Worm (Caenorhabditis elegans) whole organism, late embryonic: ENCODE results near the gene lim-6.

Experiments
- C38D4.7 ChIP-seq: fragments of 200-800 bp; sonication (Bioruptor generic); optimal IDR thresholded peaks from 2 replicates; lab custom pipeline; 2018; ENCODE audit warnings: mild to moderate bottlenecking, missing genetic modification characterization, moderate library complexity, missing compliant biosample characterization
- F13H6.1 ChIP-seq: sonication (generic microtip); optimal IDR thresholded peaks from 2 replicates; lab custom pipeline; 2016; ENCODE audit warnings: missing genetic modification characterization, missing compliant biosample characterization
- ceh-14 ChIP-seq: sonication (generic microtip); optimal IDR thresholded peaks from 2 replicates; lab custom pipeline; 2016; ENCODE audit warnings: missing genotype, missing genetic modification characterization, missing compliant biosample characterization
- ceh-18 ChIP-seq: sonication (generic microtip); optimal IDR thresholded peaks from 2 replicates; lab custom pipeline; 2016; ENCODE audit warnings: missing genetic modification characterization, missing compliant biosample characterization
- ceh-19 ChIP-seq: fragments of 200-800 bp; sonication (Bioruptor generic); optimal IDR thresholded peaks from 2 replicates; lab custom pipeline; 2018; ENCODE audit warnings: mild to moderate bottlenecking, missing genetic modification characterization, missing compliant biosample characterization
- ceh-2 ChIP-seq: sonication (generic microtip); optimal IDR thresholded peaks from 2 replicates; lab custom pipeline; 2016; ENCODE audit warnings: missing genotype, missing genetic modification characterization, missing compliant biosample characterization
- ceh-31 ChIP-seq: sonication (generic microtip); optimal IDR thresholded peaks from 2 replicates; lab custom pipeline; 2016; ENCODE audit warnings: missing genetic modification characterization, missing compliant biosample characterization
- ceh-34 ChIP-seq: sonication (generic microtip); optimal IDR thresholded peaks from 2 replicates; lab custom pipeline; 2016; ENCODE audit warnings: mild to moderate bottlenecking, missing genetic modification characterization, missing compliant biosample characterization
- ceh-48 ChIP-seq: sonication (generic microtip); optimal IDR thresholded peaks from 2 replicates; lab custom pipeline; 2016; ENCODE audit warnings: missing genetic modification characterization, inconsistent platforms, missing compliant biosample characterization
- che-1 ChIP-seq: sonication (generic microtip); optimal IDR thresholded peaks from 2 replicates; lab custom pipeline; 2016; ENCODE audit warnings: mild to moderate bottlenecking, missing genetic modification characterization, missing compliant biosample characterization
- dmd-4 ChIP-seq: sonication (generic microtip); optimal IDR thresholded peaks from 2 replicates; lab custom pipeline; 2016; ENCODE audit warnings: borderline replicate concordance, missing genetic modification characterization, missing compliant biosample characterization
- elt-2 ChIP-seq: sonication (generic microtip); optimal IDR thresholded peaks from 2 replicates; lab custom pipeline; 2016; ENCODE audit warnings: missing genetic modification reagents, missing genetic modification characterization, missing compliant biosample characterization
- elt-4 ChIP-seq: sonication (generic microtip); optimal IDR thresholded peaks from 2 replicates; lab custom pipeline; 2016; ENCODE audit warnings: missing genetic modification characterization, missing compliant biosample characterization
- ets-4 ChIP-seq: sonication (generic microtip); optimal IDR thresholded peaks from 2 replicates; lab custom pipeline; 2016; ENCODE audit warnings: missing genetic modification characterization, missing compliant biosample characterization
- fkh-10 ChIP-seq: fragments of 150-350 bp; optimal IDR thresholded peaks from 2 replicates; lab custom pipeline; 2014; ENCODE audit warnings: missing biosample characterization, missing genetic modification reagents, missing genetic modification characterization
- hlh-13 ChIP-seq: fragments of 200-800 bp; sonication (Bioruptor generic); optimal IDR thresholded peaks from 2 replicates; lab custom pipeline; 2018; ENCODE audit warnings: mild to moderate bottlenecking, missing genetic modification characterization, missing compliant biosample characterization
- hlh-8 ChIP-seq: sonication (generic microtip); optimal IDR thresholded peaks from 2 replicates; lab custom pipeline; 2016; ENCODE audit warnings: missing genotype, missing genetic modification characterization, missing compliant biosample characterization
- lim-6 ChIP-seq: sonication (generic microtip); optimal IDR thresholded peaks from 2 replicates; lab custom pipeline; 2016; ENCODE audit warnings: missing genetic modification characterization, missing compliant biosample characterization
- lin-11 ChIP-seq: fragments of 200-800 bp; sonication (Bioruptor generic); optimal IDR thresholded peaks from 2 replicates; lab custom pipeline; 2018; ENCODE audit warnings: mild to moderate bottlenecking, missing genetic modification characterization, missing compliant biosample characterization
- nhr-11 ChIP-seq: fragments of 150-350 bp; optimal IDR thresholded peaks from 2 replicates; lab custom pipeline; 2014; ENCODE audit warnings: missing biosample characterization, missing genetic modification characterization
- nhr-232 ChIP-seq: sonication (generic microtip); optimal IDR thresholded peaks from 2 replicates; lab custom pipeline; 2016; ENCODE audit warnings: missing genetic modification characterization, missing compliant biosample characterization
- npax-4 ChIP-seq: sonication (generic microtip); optimal IDR thresholded peaks from 2 replicates; lab custom pipeline; 2016; ENCODE audit warnings: missing genetic modification characterization, missing compliant biosample characterization
- pag-3 ChIP-seq: sonication (generic microtip); optimal IDR thresholded peaks from 2 replicates; lab custom pipeline; 2016; ENCODE audit warnings: missing compliant biosample characterization, missing genetic modification characterization, borderline replicate concordance
- pax-1 ChIP-seq: fragments of 150-350 bp; optimal IDR thresholded peaks from 2 replicates; lab custom pipeline; 2014; ENCODE audit warnings: missing biosample characterization, missing genetic modification characterization
- pqm-1 ChIP-seq: sonication (generic microtip); optimal IDR thresholded peaks from 2 replicates; lab custom pipeline; 2016; ENCODE audit warnings: missing genetic modification characterization, missing compliant biosample characterization
- rnt-1 ChIP-seq: sonication (generic microtip); optimal IDR thresholded peaks from 2 replicates; lab custom pipeline; 2016; ENCODE audit warnings: missing genetic modification characterization, missing compliant biosample characterization
- sox-4 ChIP-seq: sonication (generic microtip); optimal IDR thresholded peaks from 2 replicates; lab custom pipeline; 2017; ENCODE audit warnings: mild to moderate bottlenecking, missing genetic modification characterization, inconsistent platforms, missing compliant biosample characterization
- tbx-2 ChIP-seq: sonication (generic microtip); optimal IDR thresholded peaks from 2 replicates; lab custom pipeline; 2016; ENCODE audit warnings: missing genetic modification characterization, missing compliant biosample characterization
- tbx-7 ChIP-seq: sonication (generic microtip); optimal IDR thresholded peaks from 2 replicates; lab custom pipeline; 2016; ENCODE audit warnings: missing genotype, missing genetic modification characterization, missing compliant biosample characterization
- unc-3 ChIP-seq, 2 experiments: fragments of 200-800 bp in 1 of 2; sonication (Bioruptor generic) in 1 of 2; sonication (generic microtip) in 1 of 2; conservative IDR thresholded peaks in 1 of 2; optimal IDR thresholded peaks in 1 of 2; 2 replicates each; pipeline versions ENCODE4 v1.3.6 to Lab custom; 2016 to 2022; ENCODE audit warnings: missing compliant biosample characterization in 2 of 2, missing genetic modification characterization in 2 of 2, missing genetic modification reagents in 1 of 2
- unc-42 ChIP-seq: sonication (generic microtip); optimal IDR thresholded peaks from 2 replicates; lab custom pipeline; 2016; ENCODE audit warnings: missing genotype, missing genetic modification characterization, missing compliant biosample characterization
- unc-55 ChIP-seq: sonication (generic microtip); optimal IDR thresholded peaks from 2 replicates; lab custom pipeline; 2017; ENCODE audit warnings: missing biosample characterization, missing genetic modification reagents, missing genetic modification characterization
- unc-86 ChIP-seq: sonication (generic microtip); optimal IDR thresholded peaks from 2 replicates; lab custom pipeline; 2016; ENCODE audit warnings: missing genetic modification characterization, missing compliant biosample characterization
- zip-5 ChIP-seq: sonication (generic microtip); optimal IDR thresholded peaks from 2 replicates; lab custom pipeline; 2016; ENCODE audit warnings: missing genetic modification characterization, missing compliant biosample characterization
- ztf-16 ChIP-seq: sonication (generic microtip); optimal IDR thresholded peaks from 2 replicates; lab custom pipeline; 2017; ENCODE audit warnings: missing genetic modification characterization, missing compliant biosample characterization

The lim-6 gene

ce11 chrX:1108874-1109273 is 36.6 kb downstream of the lim-6 start:
- TF ChIP-seq hlh-13 (no peak), unc-55 (peak; percentile 87), unc-3 (GFP tag; conservative IDR thresholded peaks at IDR 0.05; lab: Robert Waterston, UW) (no peak), unc-3 (tag; optimal IDR thresholded peaks at IDR 0.05; lab: Kevin White, UChicago) (no peak), ceh-18 (tag; lab: Kevin White, UChicago) (peak; percentile 12), rnt-1 (tag; lab: Kevin White, UChicago) (peak; percentile 70), ceh-2 (tag; lab: Kevin White, UChicago) (no peak)

- no peak for TF ChIP-seq fkh-10 (GFP tag; lab: Kevin White, UChicago)
- no peak for TF ChIP-seq ceh-31
- no peak for TF ChIP-seq nhr-11 (tag; lab: Kevin White, UChicago)
- TF ChIP-seq elt-4 (tag; lab: Kevin White, UChicago) = no peak
- no peak for TF ChIP-seq ceh-48 (tag; lab: Kevin White, UChicago)
- no peak for TF ChIP-seq sox-4 (tag; lab: Kevin White, UChicago)
- no peak for TF ChIP-seq ets-4 (tag; lab: Kevin White, UChicago)
- TF ChIP-seq unc-86 (tag; lab: Kevin White, UChicago) = no peak
- no peak for TF ChIP-seq tbx-7 (tag; lab: Kevin White, UChicago)
- TF ChIP-seq dmd-4 = no peak
- peak; percentile 22 for TF ChIP-seq ceh-18 (tag; lab: Kevin White, UChicago)
- peak; percentile 64 for TF ChIP-seq hlh-8 (tag; lab: Kevin White, UChicago)
- TF ChIP-seq unc-55 = peak; percentile 27
- TF ChIP-seq C38D4.7 (GFP tag; lab: Kevin White, UChicago) = no peak
- no peak for TF ChIP-seq ceh-34
- no peak for TF ChIP-seq lim-6
- no peak for TF ChIP-seq pag-3
- no peak for TF ChIP-seq lin-11 (tag; lab: Kevin White, UChicago)
- TF ChIP-seq, all 69 proteins: peak for 3
Observed at ce11 chrX:1110723-1111122, 38.5 kb downstream of the lim-6 start.

- no peak for TF ChIP-seq pax-1 (tag; lab: Kevin White, UChicago)
- no peak for TF ChIP-seq rnt-1 (tag; lab: Kevin White, UChicago)
- no peak for TF ChIP-seq pag-3
- TF ChIP-seq che-1 (tag; lab: Kevin White, UChicago) = no peak
- TF ChIP-seq unc-86 (tag; lab: Kevin White, UChicago) = no peak
- TF ChIP-seq elt-4 (tag; lab: Kevin White, UChicago) = no peak
- no peak for TF ChIP-seq sox-4 (tag; lab: Kevin White, UChicago)
- TF ChIP-seq F13H6.1 (tag; lab: Kevin White, UChicago) = no peak
- no peak for TF ChIP-seq zip-5 (tag; lab: Kevin White, UChicago)
Observed at ce11 chrX:1111603-1112002, 39.4 kb downstream of the lim-6 start, which contains the start of gene C05D9.3. Gene C05D9.3 (plus strand): TSS chrX:1111903.

DNA sequence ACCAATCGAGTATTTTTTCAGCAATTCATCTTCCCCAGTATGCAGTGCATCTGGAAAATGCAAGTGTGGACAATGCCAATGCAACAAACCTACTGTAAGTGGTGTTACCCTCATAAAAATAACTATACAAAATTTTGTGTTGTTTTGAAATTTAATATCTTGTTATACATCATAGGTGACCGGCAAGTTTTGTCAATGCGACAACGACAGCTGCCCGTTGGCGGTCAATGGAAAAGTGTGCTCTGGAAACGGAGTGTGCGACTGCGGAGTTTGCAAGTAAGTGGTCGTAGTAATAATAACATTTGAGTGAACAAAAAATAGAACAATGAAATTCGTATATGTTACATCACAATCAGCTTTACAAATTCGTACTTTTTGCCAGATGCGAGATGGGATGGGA is 43.0 kb downstream of the lim-6 start:
- no peak for TF ChIP-seq npax-4
- TF ChIP-seq tbx-2 = no peak
- TF ChIP-seq nhr-232 (tag; lab: Kevin White, UChicago) = no peak
- TF ChIP-seq ceh-14 (tag; lab: Kevin White, UChicago) = no peak
- no peak for TF ChIP-seq unc-42 (tag; lab: Kevin White, UChicago)
- no peak for TF ChIP-seq ztf-16 (tag; lab: Kevin White, UChicago)
- TF ChIP-seq ceh-18 (tag; lab: Kevin White, UChicago) = no peak

ce11 chrX:1117252-1117651 is 45.0 kb downstream of the lim-6 start:
- peak; percentile 27 for TF ChIP-seq elt-2 (tag; lab: Kevin White, UChicago)
- TF ChIP-seq ceh-19 = no peak
- no peak for TF ChIP-seq ceh-34
- no peak for TF ChIP-seq pqm-1
